Fruit fly (Drosophila melanogaster): ENCODE data around the gene CG13085.

- TF ChIP-seq CG8478 (optimal IDR thresholded peaks at IDR 0.05) (no peak), CTCF (optimal IDR thresholded peaks at IDR 0.05) (no peak)
These were observed 17.9 kb downstream of the CG13085 start, which contains the start of gene RanGAP for dm6 chr2L:19441791-19442190.
